Worm (Caenorhabditis elegans): ENCODE results near the gene T10G3.8.

DNA sequence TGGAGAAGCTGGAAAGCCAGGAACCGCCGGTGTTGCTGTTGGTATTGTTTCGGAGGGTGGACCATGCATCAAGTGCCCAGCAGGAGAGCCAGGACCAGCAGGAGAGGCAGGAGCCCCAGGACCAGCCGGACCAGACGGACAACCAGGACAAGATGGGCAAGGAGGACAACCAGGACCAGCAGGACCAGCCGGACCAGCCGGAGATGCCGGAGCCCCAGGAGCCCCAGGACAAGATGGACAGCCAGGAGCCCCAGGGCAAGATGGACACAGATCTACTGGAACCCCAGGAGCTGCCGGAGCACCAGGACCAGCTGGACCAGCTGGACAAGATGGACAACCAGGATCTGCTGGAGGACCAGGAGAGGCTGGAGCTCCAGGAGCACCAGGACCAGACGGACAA lies 33.4 kb downstream of the T10G3.8 start:
- no peak for TF ChIP-seq eor-1 (tag; optimal IDR thresholded peaks at IDR 0.05)
- no peak for TF ChIP-seq pha-4 (tag; optimal IDR thresholded peaks at IDR 0.05)
- no peak for TF ChIP-seq elt-2 (tag; optimal IDR thresholded peaks at IDR 0.05)
- no peak for TF ChIP-seq hmg-11 (tag; optimal IDR thresholded peaks at IDR 0.05)
- TF ChIP-seq elt-3 (tag; optimal IDR thresholded peaks at IDR 0.05), result no peak
- no peak for TF ChIP-seq pqm-1 (tag; optimal IDR thresholded peaks at IDR 0.05)
- TF ChIP-seq skn-1 (tag; optimal IDR thresholded peaks at IDR 0.05), result no peak
- no peak for TF ChIP-seq nhr-12 (tag; optimal IDR thresholded peaks at IDR 0.05)
- TF ChIP-seq ZK546.5 (tag; optimal IDR thresholded peaks at IDR 0.05), result no peak
- TF ChIP-seq fos-1 (tag; optimal IDR thresholded peaks at IDR 0.05), result no peak
- no peak for TF ChIP-seq snpc-4 (tag; optimal IDR thresholded peaks at IDR 0.05)

Measured in whole organism, L3 larva.